Worm (Caenorhabditis elegans): ENCODE results near the gene tat-1.

DNA sequence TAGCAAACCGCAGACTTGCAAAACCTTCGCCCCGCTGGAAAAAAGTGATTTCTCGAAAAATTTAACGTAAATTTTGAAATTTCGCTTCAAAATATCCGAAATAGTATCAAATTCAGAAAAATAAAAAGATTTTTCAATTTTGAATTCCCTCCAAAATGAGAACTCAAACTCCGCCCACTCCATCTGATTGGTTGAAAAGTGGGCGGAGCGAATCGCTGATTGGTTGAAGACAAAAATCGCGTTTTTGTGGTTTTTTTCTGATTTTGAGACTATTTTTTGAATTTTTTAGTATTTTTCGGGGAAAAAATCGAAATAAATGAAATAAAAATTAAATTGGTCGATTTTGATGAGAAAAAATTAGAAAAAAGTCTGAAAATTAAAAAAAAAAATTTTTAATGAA lies 72.5 kb downstream of the tat-1 start:
- TF ChIP-seq dmd-6 (GFP tag; IDR thresholded peaks at IDR 0.05) (no peak), spr-1 (tag; optimal IDR thresholded peaks at IDR 0.05) (no peak), nhr-25 (tag; optimal IDR thresholded peaks at IDR 0.05; ENCODE audit: borderline replicate concordance, insufficient read depth) (no peak), ceh-82 (tag; optimal IDR thresholded peaks at IDR 0.05) (no peak), unc-39 (tag; optimal IDR thresholded peaks at IDR 0.05) (no peak)
